Fruit fly (Drosophila melanogaster): ENCODE results near the gene Pvf1.

The Pvf1 gene

DNA sequence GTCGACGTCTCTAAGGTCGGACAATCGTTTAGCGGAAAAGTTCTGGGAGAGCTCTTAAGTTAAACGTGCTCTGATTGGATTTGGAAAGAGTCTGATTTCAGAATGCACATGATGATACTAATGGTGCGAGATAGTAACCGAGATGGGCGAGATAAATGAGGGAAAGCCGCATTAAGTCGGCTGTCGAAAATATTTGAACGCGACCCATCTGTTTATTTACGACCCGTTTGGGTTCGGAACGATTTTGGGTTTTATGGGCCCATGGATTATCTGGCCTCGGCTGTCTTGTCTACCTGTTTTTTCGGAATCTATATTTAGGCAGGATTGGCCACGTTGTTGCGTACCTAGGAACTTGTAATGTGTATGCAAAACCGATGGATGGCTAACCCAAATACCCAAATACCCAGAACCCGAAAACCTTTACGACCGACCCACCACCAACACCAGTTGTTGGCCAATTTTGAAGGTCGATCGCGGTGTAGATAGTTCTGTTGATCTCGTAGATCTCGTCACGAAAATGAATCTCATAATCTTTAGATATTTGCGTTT is 33.1 kb upstream of the Pvf1 start:
- TF ChIP-seq CG32006 (GFP tag; optimal IDR thresholded peaks at IDR 0.05) (no peak), spab (GFP tag; optimal IDR thresholded peaks at IDR 0.05) (no peak), Blimp-1 (GFP tag; optimal IDR thresholded peaks at IDR 0.05) (no peak), CG8319 (GFP tag; optimal IDR thresholded peaks at IDR 0.05) (no peak), CG7368 (GFP tag; optimal IDR thresholded peaks at IDR 0.05) (no peak), CG10631 (GFP tag; optimal IDR thresholded peaks at IDR 0.05) (no peak), vri (GFP tag; optimal IDR thresholded peaks at IDR 0.05) (no peak), Hr4 (GFP tag; optimal IDR thresholded peaks at IDR 0.05) (no peak), ss (GFP tag; optimal IDR thresholded peaks at IDR 0.05) (no peak), CG6792 (GFP tag; optimal IDR thresholded peaks at IDR 0.05) (no peak), CG9139 (GFP tag; optimal IDR thresholded peaks at IDR 0.05) (no peak), fd59A (GFP tag; optimal IDR thresholded peaks at IDR 0.05) (no peak), CG11902 (GFP tag; optimal IDR thresholded peaks at IDR 0.05) (no peak), CG1621 (tag; optimal IDR thresholded peaks at IDR 0.05) (no peak), achi (GFP tag; optimal IDR thresholded peaks at IDR 0.05) (no peak), Gug (GFP tag; IDR thresholded peaks at IDR 0.05) (no peak), CG31627 (GFP tag; optimal IDR thresholded peaks at IDR 0.05) (no peak), svp (GFP tag) (no peak), CG3919 (GFP tag; optimal IDR thresholded peaks at IDR 0.05) (no peak), Sox15 (GFP tag; optimal IDR thresholded peaks at IDR 0.05) (no peak)

DNA sequence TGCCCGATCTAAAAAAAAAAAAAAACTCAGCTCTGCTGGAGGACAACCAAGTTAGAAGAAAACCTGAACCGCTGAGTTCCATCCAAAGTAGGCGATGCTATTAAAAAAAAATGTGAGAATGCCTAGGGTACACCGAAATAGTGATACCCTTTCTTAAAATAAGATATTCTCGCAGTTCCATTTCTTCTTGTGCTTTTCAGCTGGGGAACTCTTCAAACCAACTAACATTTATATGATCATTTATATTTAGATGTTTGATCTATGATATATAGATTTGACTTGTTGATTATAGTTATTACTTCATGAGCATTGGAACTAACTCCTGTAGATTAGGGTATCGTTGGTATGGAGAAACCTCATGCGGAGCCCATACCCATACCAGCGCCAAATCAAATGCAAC is 32.3 kb upstream of the Pvf1 start:
- peak; percentile 60 for TF ChIP-seq CG32006 (GFP tag; optimal IDR thresholded peaks at IDR 0.05)
- TF ChIP-seq Eip78C (GFP tag): peak; percentile 76
- TF ChIP-seq cyc (GFP tag; optimal IDR thresholded peaks at IDR 0.05): no peak
- TF ChIP-seq CG16779 (tag; optimal IDR thresholded peaks at IDR 0.05): no peak
- TF ChIP-seq CG3919 (GFP tag; optimal IDR thresholded peaks at IDR 0.05): peak; percentile 49
- TF ChIP-seq fd59A (GFP tag; optimal IDR thresholded peaks at IDR 0.05): peak; percentile 42
- TF ChIP-seq net (GFP tag; optimal IDR thresholded peaks at IDR 0.05): peak; percentile 20
- no peak for TF ChIP-seq CG11762 (GFP tag; optimal IDR thresholded peaks at IDR 0.05; ENCODE audit: insufficient read depth)
- TF ChIP-seq fkh (GFP tag; optimal IDR thresholded peaks at IDR 0.05): no peak
- TF ChIP-seq CG15336 (GFP tag; IDR thresholded peaks at IDR 0.05): peak; percentile 60
- peak; percentile 34 for TF ChIP-seq CG6276 (GFP tag; optimal IDR thresholded peaks at IDR 0.05)
- no peak for TF ChIP-seq Ets21C (GFP tag; optimal IDR thresholded peaks at IDR 0.05)
- TF ChIP-seq CG10631 (GFP tag; optimal IDR thresholded peaks at IDR 0.05): peak; percentile 67
- TF ChIP-seq Lpt (GFP tag; optimal IDR thresholded peaks at IDR 0.05): peak; percentile 36
- peak; percentile 11 for TF ChIP-seq CG1621 (tag; optimal IDR thresholded peaks at IDR 0.05)
- peak; percentile 65 for TF ChIP-seq CG8119 (GFP tag; IDR thresholded peaks at IDR 0.05)
- peak; percentile 42 for TF ChIP-seq spab (GFP tag; optimal IDR thresholded peaks at IDR 0.05)
- TF ChIP-seq CG6808 (GFP tag; optimal IDR thresholded peaks at IDR 0.05): peak; percentile 46
- TF ChIP-seq eg (GFP tag; IDR thresholded peaks at IDR 0.05): 0 out of 3 replicates have a peak, but pooled peaks have one; percentile 17
- no peak for TF ChIP-seq CG7368 (GFP tag; optimal IDR thresholded peaks at IDR 0.05)
- TF ChIP-seq acj6 (GFP tag; optimal IDR thresholded peaks at IDR 0.05): peak; percentile 28
- peak; percentile 38 for TF ChIP-seq CG10669 (GFP tag; optimal IDR thresholded peaks at IDR 0.05)
- peak; percentile 36 for TF ChIP-seq dsx (GFP tag; optimal IDR thresholded peaks at IDR 0.05; ENCODE audit: poor library complexity, severe bottlenecking)
- TF ChIP-seq Sox14 (GFP tag; optimal IDR thresholded peaks at IDR 0.05): peak; percentile 56
- TF ChIP-seq pdm3 (GFP tag; optimal IDR thresholded peaks at IDR 0.05): peak; percentile 37
- 0 out of 2 replicates have a peak, but pooled peaks have one; percentile 21 for TF ChIP-seq Gug (GFP tag; IDR thresholded peaks at IDR 0.05)
- no peak for TF ChIP-seq esn (GFP tag; optimal IDR thresholded peaks at IDR 0.05)
- TF ChIP-seq CG9139 (GFP tag; optimal IDR thresholded peaks at IDR 0.05): no peak
- TF ChIP-seq Met (GFP tag; optimal IDR thresholded peaks at IDR 0.05): no peak
- peak; percentile 51 for TF ChIP-seq Eip75B (GFP tag; optimal IDR thresholded peaks at IDR 0.05)
- TF ChIP-seq CG3032 (tag; optimal IDR thresholded peaks at IDR 0.05): peak; percentile 63
- TF ChIP-seq salr (GFP tag; optimal IDR thresholded peaks at IDR 0.05): peak; percentile 17 to 52
- TF ChIP-seq Ets96B (tag; optimal IDR thresholded peaks at IDR 0.05): peak; percentile 49
- TF ChIP-seq CG11902 (GFP tag; optimal IDR thresholded peaks at IDR 0.05): no peak
- TF ChIP-seq CG6163 (GFP tag; IDR thresholded peaks at IDR 0.05): peak; percentile 30; the same call in 1 of the 3 replicates
- no peak for TF ChIP-seq Hr38 (GFP tag; optimal IDR thresholded peaks at IDR 0.05)
- peak; percentile 51 for TF ChIP-seq achi (GFP tag; optimal IDR thresholded peaks at IDR 0.05)
- TF ChIP-seq Smox (GFP tag; optimal IDR thresholded peaks at IDR 0.05): no peak

All from whole organism, prepupa.